Worm (Caenorhabditis elegans): ENCODE data around the gene T24A6.17.

Gene T24A6.17

ce11 chrV:3579795-3580194 lies 15.6 kb upstream of the T24A6.17 start (continued):
- TF ChIP-seq lsy-27 (tag; optimal IDR thresholded peaks at IDR 0.05; ENCODE audit: borderline replicate concordance, insufficient read depth): no peak
- TF ChIP-seq rcor-1 (GFP tag; IDR thresholded peaks at IDR 0.05): peak; percentile 24; the same call in 1 of the 2 replicates
- TF ChIP-seq F57C9.4 (tag; optimal IDR thresholded peaks at IDR 0.05): no peak
- peak; percentile 70 for TF ChIP-seq attf-5 (GFP tag; optimal IDR thresholded peaks at IDR 0.05)
- no peak for TF ChIP-seq unc-62 (GFP tag; optimal IDR thresholded peaks at IDR 0.05)
- no peak for TF ChIP-seq dpff-1 (tag; optimal IDR thresholded peaks at IDR 0.05)
- no peak for TF ChIP-seq nfya-2 (GFP tag; IDR thresholded peaks at IDR 0.05)
- no peak for TF ChIP-seq mel-28 (tag; optimal IDR thresholded peaks at IDR 0.05; ENCODE audit: borderline replicate concordance)
- TF ChIP-seq fkh-3 (tag; optimal IDR thresholded peaks at IDR 0.05): no peak
- TF ChIP-seq nhr-90 (tag; optimal IDR thresholded peaks at IDR 0.05): no peak
- TF ChIP-seq ztf-28 (GFP tag; IDR thresholded peaks at IDR 0.05): no peak
- TF ChIP-seq athp-1 (tag; optimal IDR thresholded peaks at IDR 0.05): no peak
- no peak for TF ChIP-seq F39B2.1 (GFP tag; IDR thresholded peaks at IDR 0.05)
- no peak for TF ChIP-seq hlh-26 (GFP tag; conservative IDR thresholded peaks at IDR 0.05)
- no peak for TF ChIP-seq tbx-9 (tag; optimal IDR thresholded peaks at IDR 0.05; ENCODE audit: borderline replicate concordance)
- TF ChIP-seq ceh-58 (GFP tag; IDR thresholded peaks at IDR 0.05): no peak
- no peak for TF ChIP-seq hlh-12 (tag; optimal IDR thresholded peaks at IDR 0.05)
- TF ChIP-seq sptf-2 (GFP tag; optimal IDR thresholded peaks at IDR 0.05): no peak
- TF ChIP-seq aptf-3 (GFP tag; IDR thresholded peaks at IDR 0.05): no peak
- TF ChIP-seq egl-44 (GFP tag; IDR thresholded peaks at IDR 0.05): no peak
- no peak for TF ChIP-seq sea-2 (GFP tag; IDR thresholded peaks at IDR 0.05)
- no peak for TF ChIP-seq ceh-100 (GFP tag; IDR thresholded peaks at IDR 0.05)
- no peak for TF ChIP-seq T26A5.8 (tag; optimal IDR thresholded peaks at IDR 0.05)
- no peak for TF ChIP-seq hrde-1 (tag; optimal IDR thresholded peaks at IDR 0.05; ENCODE audit: borderline replicate concordance)
- TF ChIP-seq snpc-4 (GFP tag; optimal IDR thresholded peaks at IDR 0.05): no peak
- TF ChIP-seq snpc-4 (tag; optimal IDR thresholded peaks at IDR 0.05): peak in 1 of 4 experiments; percentile 5
- TF ChIP-seq ceh-91 (GFP tag; IDR thresholded peaks at IDR 0.05): no peak
- no peak for TF ChIP-seq B0035.1 (tag; optimal IDR thresholded peaks at IDR 0.05)
- no peak for TF ChIP-seq tbp1 (GFP tag; optimal IDR thresholded peaks at IDR 0.05)
- TF ChIP-seq C17E4.6 (GFP tag; IDR thresholded peaks at IDR 0.05): no peak
- no peak for TF ChIP-seq F37B4.10 (GFP tag; IDR thresholded peaks at IDR 0.05)
- TF ChIP-seq B0019.2 (GFP tag; conservative IDR thresholded peaks at IDR 0.05): no peak
- TF ChIP-seq Y53G8AR.9 (GFP tag; conservative IDR thresholded peaks at IDR 0.05): no peak
- TF ChIP-seq K12H6.12 (tag; optimal IDR thresholded peaks at IDR 0.05): no peak
- TF ChIP-seq hmg-20 (GFP tag; IDR thresholded peaks at IDR 0.05): no peak
- peak; percentile 51 for TF ChIP-seq hmg-1.2 (GFP tag; IDR thresholded peaks at IDR 0.05)
- TF ChIP-seq bed-1 (GFP tag; IDR thresholded peaks at IDR 0.05): no peak
- TF ChIP-seq unc-130 (GFP tag; optimal IDR thresholded peaks at IDR 0.05): no peak
- no peak for TF ChIP-seq madf-10 (tag; optimal IDR thresholded peaks at IDR 0.05)
- TF ChIP-seq B0336.3 (GFP tag; IDR thresholded peaks at IDR 0.05): no peak
- TF ChIP-seq F49E8.2 (tag; optimal IDR thresholded peaks at IDR 0.05; ENCODE audit: insufficient read depth): no peak
- TF ChIP-seq nhr-80 (tag; optimal IDR thresholded peaks at IDR 0.05): peak; percentile 58
- no peak for TF ChIP-seq lin-40 (tag; optimal IDR thresholded peaks at IDR 0.05)
- no peak for TF ChIP-seq let-526 (GFP tag; IDR thresholded peaks at IDR 0.05)
- no peak for TF ChIP-seq xnd-1 (tag; optimal IDR thresholded peaks at IDR 0.05)
- no peak; the same call in 1 of the 2 replicates for TF ChIP-seq Y79H2A.3 (GFP tag; conservative IDR thresholded peaks at IDR 0.05)
- TF ChIP-seq ceh-79 (tag; optimal IDR thresholded peaks at IDR 0.05): no peak
- TF ChIP-seq ztf-25 (GFP tag; IDR thresholded peaks at IDR 0.05): no peak
- no peak for TF ChIP-seq ztf-18 (tag; optimal IDR thresholded peaks at IDR 0.05)
- no peak for TF ChIP-seq pbrm-1 (GFP tag; IDR thresholded peaks at IDR 0.05)
